Worm (Caenorhabditis elegans) whole organism, young adult: ENCODE measurements around the gene ZK1248.4.

Experiments used
- C17E4.6 ChIP-seq: fragments of 200-800 bp; sonication (Bioruptor generic); IDR thresholded peaks from 2 replicates; pipeline ENCODE4 v1.3.6; 2022; ENCODE audit warnings: missing genetic modification reagents, missing genetic modification characterization, missing compliant biosample characterization
- F23B12.7 ChIP-seq: sonication (generic microtip); optimal IDR thresholded peaks from 2 replicates; lab custom pipeline; 2017; ENCODE audit warnings: missing genetic modification characterization, mild to moderate bottlenecking, missing compliant biosample characterization, antibody characterized with exemption, moderate library complexity; ENCODE audit not compliant: insufficient read depth
- F49E8.2 ChIP-seq: sonication (generic microtip); optimal IDR thresholded peaks from 3 replicates; lab custom pipeline; 2017; ENCODE audit warnings: missing genetic modification characterization, mild to moderate bottlenecking, missing compliant biosample characterization, antibody characterized with exemption, moderate library complexity; ENCODE audit not compliant: insufficient read depth
- F55B11.4 ChIP-seq: sonication (generic microtip); optimal IDR thresholded peaks from 2 replicates; lab custom pipeline; 2016; ENCODE audit warnings: missing compliant biosample characterization, missing genetic modification characterization, borderline replicate concordance; ENCODE audit not compliant: insufficient read depth
- Y67H2A.10 ChIP-seq: fragments of 200-800 bp; sonication (Bioruptor generic); conservative IDR thresholded peaks from 2 replicates; pipeline ENCODE4 v1.3.6; 2022; ENCODE audit warnings: missing genetic modification reagents, missing genetic modification characterization, missing compliant biosample characterization
- aptf-2 ChIP-seq: fragments of 200-800 bp; sonication (Bioruptor generic); conservative IDR thresholded peaks from 2 replicates; pipeline ENCODE4 v1.3.6; 2022; ENCODE audit warnings: missing genetic modification reagents, missing genetic modification characterization, missing compliant biosample characterization
- attf-5 ChIP-seq: fragments of 200-800 bp; sonication (Bioruptor generic); optimal IDR thresholded peaks from 2 replicates; lab custom pipeline; 2018; ENCODE audit warnings: mild to moderate bottlenecking, missing genetic modification characterization, missing compliant biosample characterization
- bed-1 ChIP-seq: fragments of 200-800 bp; sonication (Bioruptor generic); IDR thresholded peaks from 2 replicates; pipeline ENCODE4 v1.3.6; 2022; ENCODE audit warnings: missing genetic modification reagents, missing genetic modification characterization, missing compliant biosample characterization
- dox-1 ChIP-seq: fragments of 200-800 bp; sonication (Bioruptor generic); IDR thresholded peaks from 2 replicates; pipeline ENCODE4 v1.3.6; 2022; ENCODE audit warnings: missing genetic modification reagents, missing genetic modification characterization, missing compliant biosample characterization
- dpl-1 ChIP-seq: fragments of 150-350 bp; optimal IDR thresholded peaks from 2 replicates; lab custom pipeline; 2014; ENCODE audit warnings: missing biosample characterization, missing genetic modification reagents, missing genetic modification characterization
- egrh-3 ChIP-seq: fragments of 200-800 bp; sonication (Bioruptor generic); IDR thresholded peaks from 2 replicates; pipeline ENCODE4 v1.3.6; 2022; ENCODE audit warnings: missing genetic modification reagents, missing genetic modification characterization, missing compliant biosample characterization
- ekl-4 ChIP-seq: fragments of 200-800 bp; sonication (Bioruptor generic); IDR thresholded peaks from 2 replicates; pipeline ENCODE4 v1.3.6; 2022; ENCODE audit warnings: missing genetic modification reagents, missing genetic modification characterization, missing compliant biosample characterization
- ets-4 ChIP-seq: fragments of 200-800 bp; sonication (Bioruptor generic); optimal IDR thresholded peaks from 2 replicates; lab custom pipeline; 2018; ENCODE audit warnings: mild to moderate bottlenecking, missing genetic modification characterization, missing compliant biosample characterization
- fkh-3 ChIP-seq: sonication (generic microtip); optimal IDR thresholded peaks from 2 replicates; lab custom pipeline; 2016; ENCODE audit warnings: mild to moderate bottlenecking, missing genetic modification characterization, missing compliant biosample characterization
- gei-17 ChIP-seq: fragments of 200-800 bp; sonication (Bioruptor generic); optimal IDR thresholded peaks from 2 replicates; lab custom pipeline; 2018; ENCODE audit warnings: mild to moderate bottlenecking, missing genetic modification characterization, missing compliant biosample characterization
- hlh-26 ChIP-seq: fragments of 200-800 bp; sonication (Bioruptor generic); conservative IDR thresholded peaks from 2 replicates; pipeline ENCODE4 v1.3.6; 2022; ENCODE audit warnings: missing genetic modification reagents, missing genetic modification characterization, missing compliant biosample characterization
- hrde-1 ChIP-seq: sonication (generic microtip); optimal IDR thresholded peaks from 2 replicates; lab custom pipeline; 2016; ENCODE audit warnings: missing genetic modification characterization, mild to moderate bottlenecking, missing compliant biosample characterization, moderate library complexity, missing genotype, missing genetic modification reagents, borderline replicate concordance
- hsf-1 ChIP-seq: fragments of 200-800 bp; sonication (Bioruptor generic); IDR thresholded peaks from 2 replicates; pipeline ENCODE4 v1.3.6; 2022; ENCODE audit warnings: missing genetic modification reagents, missing genetic modification characterization, missing compliant biosample characterization
- lag-1 ChIP-seq: fragments of 200-800 bp; sonication (Bioruptor generic); IDR thresholded peaks from 2 replicates; pipeline ENCODE4 v1.3.6; 2022; ENCODE audit warnings: missing genetic modification reagents, missing genetic modification characterization, missing compliant biosample characterization
- let-526 ChIP-seq: fragments of 200-800 bp; sonication (Bioruptor generic); IDR thresholded peaks from 2 replicates; pipeline ENCODE4 v1.3.6; 2022; ENCODE audit warnings: missing genetic modification reagents, missing genetic modification characterization, missing compliant biosample characterization
- lin-26 ChIP-seq: fragments of 200-800 bp; sonication (Bioruptor generic); IDR thresholded peaks from 2 replicates; pipeline ENCODE4 v1.3.6; 2022; ENCODE audit warnings: missing genetic modification reagents, missing genetic modification characterization, missing compliant biosample characterization
- lin-35 ChIP-seq, 3 experiments: fragments of 150-350 bp in 2 of 3; sonication (generic microtip) in 1 of 3; optimal IDR thresholded peaks; 2 replicates each; lab custom pipeline; 2014 to 2018; ENCODE audit warnings: missing biosample characterization in 3 of 3, missing genetic modification characterization in 3 of 3, missing genetic modification reagents in 3 of 3
- lin-40 ChIP-seq: sonication (generic microtip); optimal IDR thresholded peaks from 2 replicates; lab custom pipeline; 2016; ENCODE audit warnings: missing genetic modification characterization, mild to moderate bottlenecking, missing compliant biosample characterization, missing genotype, missing genetic modification reagents
- lin-54 ChIP-seq: fragments of 200-800 bp; sonication (Bioruptor generic); optimal IDR thresholded peaks from 2 replicates; lab custom pipeline; 2018; ENCODE audit warnings: mild to moderate bottlenecking, missing genetic modification characterization, missing compliant biosample characterization
- lir-1 ChIP-seq: fragments of 200-800 bp; sonication (Bioruptor generic); conservative IDR thresholded peaks from 2 replicates; pipeline ENCODE4 v1.3.6; 2022; ENCODE audit warnings: missing genetic modification reagents, missing genetic modification characterization, missing compliant biosample characterization
- lsy-27 ChIP-seq: sonication (generic microtip); optimal IDR thresholded peaks from 2 replicates; lab custom pipeline; 2017; ENCODE audit warnings: missing genetic modification characterization, mild to moderate bottlenecking, missing compliant biosample characterization, antibody characterized with exemption, missing genotype, borderline replicate concordance; ENCODE audit not compliant: insufficient read depth
- mel-28 ChIP-seq: sonication (generic microtip); optimal IDR thresholded peaks from 2 replicates; lab custom pipeline; 2016; ENCODE audit warnings: borderline replicate concordance, mild to moderate bottlenecking, missing genetic modification characterization, missing compliant biosample characterization
- mxl-1 ChIP-seq: sonication (generic microtip); optimal IDR thresholded peaks from 2 replicates; lab custom pipeline; 2016; ENCODE audit warnings: missing genetic modification characterization, missing compliant biosample characterization
- nfya-1 ChIP-seq: sonication (generic microtip); optimal IDR thresholded peaks from 2 replicates; lab custom pipeline; 2017; ENCODE audit warnings: antibody characterized with exemption, missing compliant biosample characterization, missing genetic modification characterization, borderline replicate concordance; ENCODE audit not compliant: insufficient read depth
- nhr-120 ChIP-seq: fragments of 200-800 bp; sonication (Bioruptor generic); IDR thresholded peaks from 2 replicates; pipeline ENCODE4 v1.3.6; 2022; ENCODE audit warnings: missing genetic modification characterization, missing compliant biosample characterization
- nhr-90 ChIP-seq: sonication (generic microtip); optimal IDR thresholded peaks from 2 replicates; lab custom pipeline; 2016; ENCODE audit warnings: missing genotype, mild to moderate bottlenecking, missing genetic modification characterization, missing compliant biosample characterization
- pbrm-1 ChIP-seq: fragments of 200-800 bp; sonication (Bioruptor generic); IDR thresholded peaks from 2 replicates; pipeline ENCODE4 v1.3.6; 2022; ENCODE audit warnings: missing genetic modification reagents, missing genetic modification characterization, missing compliant biosample characterization
- pha-4 ChIP-seq: fragments of 150-350 bp; sonication (generic microtip); optimal IDR thresholded peaks from 2 replicates; lab custom pipeline; 2014; ENCODE audit warnings: missing biosample characterization, missing genetic modification reagents, missing genetic modification characterization
- rcor-1 ChIP-seq: fragments of 200-800 bp; sonication (Bioruptor generic); IDR thresholded peaks from 2 replicates; pipeline ENCODE4 v1.3.6; 2022; ENCODE audit warnings: missing genetic modification reagents, missing genetic modification characterization, missing compliant biosample characterization
- repo-1 ChIP-seq: sonication (generic microtip); optimal IDR thresholded peaks from 2 replicates; lab custom pipeline; 2017; ENCODE audit warnings: mild to moderate bottlenecking, missing genetic modification characterization, missing compliant biosample characterization
- snpc-1.1 ChIP-seq: sonication (generic microtip); optimal IDR thresholded peaks from 2 replicates; lab custom pipeline; 2017; ENCODE audit warnings: missing genetic modification characterization, mild to moderate bottlenecking, missing compliant biosample characterization, antibody characterized with exemption, moderate library complexity, missing genotype, missing genetic modification reagents; ENCODE audit not compliant: insufficient read depth
- snpc-3.4 ChIP-seq: sonication (generic microtip); optimal IDR thresholded peaks from 2 replicates; lab custom pipeline; 2017; ENCODE audit warnings: missing genetic modification characterization, mild to moderate bottlenecking, missing compliant biosample characterization, antibody characterized with exemption, moderate library complexity, missing genotype, missing genetic modification reagents
- snpc-4 ChIP-seq, 5 experiments: fragments of 150-350 bp in 1 of 5; sonication (generic microtip) in 4 of 5; optimal IDR thresholded peaks; 2 replicates each; lab custom pipeline; 2014 to 2018; ENCODE audit warnings: missing genetic modification characterization in 5 of 5, missing biosample characterization in 3 of 5, antibody characterized with exemption in 2 of 5, mild to moderate bottlenecking in 2 of 5, missing compliant biosample characterization in 2 of 5, missing genotype in 2 of 5, moderate library complexity in 2 of 5, missing genetic modification reagents in 1 of 5
- tbx-9 ChIP-seq: sonication (generic microtip); optimal IDR thresholded peaks from 2 replicates; lab custom pipeline; 2016; ENCODE audit warnings: borderline replicate concordance, missing genetic modification characterization, inconsistent platforms, missing compliant biosample characterization
- xnd-1 ChIP-seq: sonication (generic microtip); optimal IDR thresholded peaks from 2 replicates; lab custom pipeline; 2016; ENCODE audit warnings: missing genotype, missing genetic modification reagents, missing genetic modification characterization, missing compliant biosample characterization
- zfh-2 ChIP-seq: fragments of 200-800 bp; sonication (Bioruptor generic); conservative IDR thresholded peaks from 2 replicates; pipeline ENCODE4 v1.3.6; 2022; ENCODE audit warnings: missing genetic modification reagents, missing genetic modification characterization, missing compliant biosample characterization
- ztf-28 ChIP-seq: fragments of 200-800 bp; sonication (Bioruptor generic); IDR thresholded peaks from 2 replicates; pipeline ENCODE4 v1.3.6; 2022; ENCODE audit warnings: missing genetic modification reagents, missing genetic modification characterization, missing compliant biosample characterization
- ztf-6 ChIP-seq: fragments of 200-800 bp; sonication (Bioruptor generic); IDR thresholded peaks from 2 replicates; pipeline ENCODE4 v1.3.6; 2022; ENCODE audit warnings: missing genetic modification reagents, missing genetic modification characterization, missing compliant biosample characterization

Gene ZK1248.4

DNA sequence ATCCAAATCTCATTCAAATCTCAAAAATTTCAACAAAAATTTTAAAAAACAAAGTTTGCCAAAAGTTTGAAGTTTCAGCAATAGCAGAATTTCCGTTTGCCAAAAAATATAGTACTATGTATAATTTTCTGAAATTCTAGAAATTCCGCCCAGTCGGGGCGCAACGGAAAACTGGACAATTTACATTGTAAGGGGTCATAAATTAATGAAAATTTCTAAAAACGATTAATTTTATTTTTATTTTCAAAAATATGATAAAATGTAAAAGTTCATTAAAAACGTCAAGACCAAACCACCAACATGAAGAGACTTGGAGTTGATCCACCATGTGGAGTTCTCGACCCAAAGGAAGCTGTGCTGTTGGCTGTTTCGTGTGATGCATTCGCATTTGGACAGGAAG, at the start of gene ZK1248.4:
TSS of gene ZK1248.4 (plus strand) at position 301 of the 400 bp plus-strand sequence.
- no peak for TF ChIP-seq pha-4 (tag; lab: Kevin White, UChicago)
- no peak for TF ChIP-seq pbrm-1 (GFP tag; lab: Robert Waterston, UW)
- no peak for TF ChIP-seq ztf-28 (GFP tag; lab: Robert Waterston, UW)
- TF ChIP-seq snpc-1.1 (tag; lab: Kevin White, UChicago) = no peak
- no peak for TF ChIP-seq mxl-1 (tag; lab: Kevin White, UChicago)
- TF ChIP-seq C17E4.6 (GFP tag; lab: Robert Waterston, UW) = no peak
- TF ChIP-seq hrde-1 = no peak
- no peak for TF ChIP-seq xnd-1 (tag; lab: Kevin White, UChicago)
- no peak for TF ChIP-seq hlh-26 (GFP tag; lab: Robert Waterston, UW)
- TF ChIP-seq snpc-3.4 = no peak

DNA sequence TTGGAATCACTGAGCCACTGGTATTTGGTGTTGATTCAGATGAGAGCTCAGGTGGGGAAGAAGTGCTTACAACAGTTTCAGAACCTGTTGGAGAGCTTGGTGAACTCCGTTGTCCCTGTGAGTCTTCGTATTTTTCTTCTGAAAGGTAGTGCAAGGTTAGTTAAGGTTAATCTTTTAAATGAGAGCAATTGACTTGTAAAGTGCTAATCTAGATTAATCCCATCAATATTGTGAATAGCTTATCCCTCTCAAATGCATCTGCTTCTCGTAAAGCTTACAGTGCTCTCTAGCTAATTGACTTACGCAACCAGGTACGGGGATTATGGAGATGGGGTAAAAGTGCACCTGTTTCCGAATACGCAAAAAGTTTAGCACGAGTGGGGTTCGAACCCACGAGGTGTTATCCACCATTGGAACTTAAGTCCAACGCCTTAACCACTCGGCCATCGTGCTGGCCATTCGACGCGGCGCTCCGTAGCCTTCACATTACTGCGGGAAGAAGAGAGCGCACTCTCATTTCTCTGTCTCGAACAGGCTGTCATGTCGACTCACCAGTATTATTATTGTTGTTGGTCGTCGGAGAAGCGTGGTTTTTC, 45.8 kb upstream of the ZK1248.4 start:
- no peak for TF ChIP-seq mel-28 (tag; lab: Kevin White, UChicago)
- peak; percentile 26 for TF ChIP-seq lin-40 (tag; lab: Kevin White, UChicago)
- peak; percentile 35 for TF ChIP-seq attf-5 (GFP tag; lab: Kevin White, UChicago)
- no peak for TF ChIP-seq lin-35 (GFP tag; optimal IDR thresholded peaks at IDR 0.05; lab: Kevin White, UChicago)
- peak; percentile 10 for TF ChIP-seq fkh-3 (tag; lab: Kevin White, UChicago)
- TF ChIP-seq lin-26 (GFP tag; lab: Robert Waterston, UW) = peak; percentile 86
- peak; percentile 68; the same call in 1 of the 2 replicates for TF ChIP-seq let-526 (GFP tag; lab: Robert Waterston, UW)
- no peak for TF ChIP-seq hsf-1 (GFP tag; lab: Robert Waterston, UW)
- no peak for TF ChIP-seq gei-17 (GFP tag; lab: Kevin White, UChicago)
- TF ChIP-seq lir-1 (GFP tag; lab: Robert Waterston, UW) = 0 out of 2 replicates have a peak, but pooled peaks have one; percentile 8
- TF ChIP-seq Y67H2A.10 (GFP tag; lab: Robert Waterston, UW) = no peak
- TF ChIP-seq C17E4.6 (GFP tag; lab: Robert Waterston, UW) = no peak
- TF ChIP-seq ztf-6 (GFP tag; lab: Robert Waterston, UW) = peak; percentile 73; the same call in 1 of the 2 replicates
- TF ChIP-seq nfya-1 (tag; lab: Kevin White, UChicago) = no peak
- 0 out of 2 replicates have a peak, but pooled peaks have one; percentile 40 for TF ChIP-seq pbrm-1 (GFP tag; lab: Robert Waterston, UW)
- TF ChIP-seq dox-1 = peak; percentile 73
- TF ChIP-seq lin-54 (GFP tag; lab: Kevin White, UChicago) = no peak
- no peak for TF ChIP-seq pha-4 (tag; lab: Kevin White, UChicago)
- no peak for TF ChIP-seq lsy-27
- TF ChIP-seq tbx-9 (tag; lab: Kevin White, UChicago) = no peak
- TF ChIP-seq F55B11.4 (tag; lab: Kevin White, UChicago) = no peak
- TF ChIP-seq nhr-120 = no peak
- peak; percentile 58 for TF ChIP-seq nhr-90 (tag; lab: Kevin White, UChicago)
- no peak for TF ChIP-seq bed-1 (GFP tag; lab: Robert Waterston, UW)
- no peak for TF ChIP-seq ets-4
- TF ChIP-seq rcor-1 (GFP tag; lab: Robert Waterston, UW) = peak; percentile 64
- no peak for TF ChIP-seq snpc-4 (GFP tag; optimal IDR thresholded peaks at IDR 0.05; lab: Kevin White, UChicago)
- peak in 3 of 4 experiments; percentile 0 to 70 (median 62) for TF ChIP-seq snpc-4 (tag; optimal IDR thresholded peaks at IDR 0.05; lab: Kevin White, UChicago)
- TF ChIP-seq zfh-2 (GFP tag; lab: Robert Waterston, UW) = peak; percentile 59; the same call in 1 of the 2 replicates
- TF ChIP-seq snpc-3.4 = no peak
- TF ChIP-seq aptf-2 (GFP tag; lab: Robert Waterston, UW) = no peak
- TF ChIP-seq ekl-4 (GFP tag; lab: Robert Waterston, UW) = 0 out of 2 replicates have a peak, but pooled peaks have one; percentile 11
- no peak for TF ChIP-seq dpl-1 (GFP tag; lab: Kevin White, UChicago)
- TF ChIP-seq repo-1 = peak; percentile 2
- peak; percentile 33; the same call in 1 of the 2 replicates for TF ChIP-seq egrh-3
- TF ChIP-seq lag-1 (GFP tag; lab: Robert Waterston, UW) = no peak
- TF ChIP-seq F23B12.7 (tag; lab: Kevin White, UChicago) = no peak
- no peak for TF ChIP-seq F49E8.2 (tag; lab: Kevin White, UChicago)
